Worm (Caenorhabditis elegans) whole organism, L4 larva: ENCODE data around the gene clec-2.

Source experiments
- F10B5.3 ChIP-seq: sonication (generic microtip); optimal IDR thresholded peaks from 2 replicates; lab custom pipeline; 2016; ENCODE audit warnings: mild to moderate bottlenecking, missing genetic modification characterization, missing compliant biosample characterization
- F37D6.2 ChIP-seq: sonication (generic microtip); optimal IDR thresholded peaks from 2 replicates; lab custom pipeline; 2016; ENCODE audit warnings: mild to moderate bottlenecking, missing genetic modification characterization, missing compliant biosample characterization
- F44E2.7 ChIP-seq: fragments of 200-800 bp; sonication (Bioruptor generic); IDR thresholded peaks from 2 replicates; pipeline ENCODE4 v2.1.2; 2022; ENCODE audit warnings: missing genetic modification characterization, missing compliant biosample characterization
- T20F7.1 ChIP-seq: fragments of 200-800 bp; sonication (Bioruptor generic); optimal IDR thresholded peaks from 2 replicates; lab custom pipeline; 2018; ENCODE audit warnings: mild to moderate bottlenecking, missing genetic modification characterization, missing compliant biosample characterization
- T26A8.4 ChIP-seq: fragments of 200-800 bp; sonication (Bioruptor generic); IDR thresholded peaks from 2 replicates; pipeline ENCODE4 v1.3.6; 2022; ENCODE audit warnings: missing genetic modification characterization, missing compliant biosample characterization
- Y105C5A.15 ChIP-seq: fragments of 200-800 bp; sonication (Bioruptor generic); IDR thresholded peaks from 2 replicates; pipeline ENCODE4 v1.3.6; 2022; ENCODE audit warnings: missing genetic modification characterization, missing compliant biosample characterization
- arid-1 ChIP-seq: fragments of 200-800 bp; sonication (Bioruptor generic); conservative IDR thresholded peaks from 2 replicates; pipeline ENCODE4 v1.3.6; 2022; ENCODE audit warnings: missing genetic modification reagents, missing genetic modification characterization, missing compliant biosample characterization
- ceh-20 ChIP-seq: fragments of 200-800 bp; sonication (Bioruptor generic); IDR thresholded peaks from 2 replicates; pipeline ENCODE4 v1.3.6; 2022; ENCODE audit warnings: missing genetic modification reagents, missing genetic modification characterization, missing compliant biosample characterization
- ceh-28 ChIP-seq: fragments of 150-350 bp; optimal IDR thresholded peaks from 2 replicates; lab custom pipeline; 2014; ENCODE audit warnings: missing biosample characterization, missing genetic modification reagents, missing genetic modification characterization
- ceh-32 ChIP-seq: sonication (generic microtip); optimal IDR thresholded peaks from 2 replicates; lab custom pipeline; 2016; ENCODE audit warnings: mild to moderate bottlenecking, missing genetic modification characterization, missing compliant biosample characterization; ENCODE audit not compliant: poor library complexity
- ceh-44 ChIP-seq: fragments of 200-800 bp; sonication (Bioruptor generic); IDR thresholded peaks from 2 replicates; pipeline ENCODE4 v1.3.6; 2022; ENCODE audit warnings: missing genetic modification reagents, missing genetic modification characterization, missing compliant biosample characterization
- daf-16 ChIP-seq, 3 experiments: sonication (generic microtip); optimal IDR thresholded peaks; 2 replicates each; lab custom pipeline; 2016 to 2017; ENCODE audit warnings: missing genetic modification characterization in 3 of 3, missing genetic modification reagents in 3 of 3, mild to moderate bottlenecking in 2 of 3, missing compliant biosample characterization in 2 of 3, missing biosample characterization in 1 of 3, moderate library complexity in 1 of 3
- daf-19 ChIP-seq: fragments of 200-800 bp; sonication (Bioruptor generic); conservative IDR thresholded peaks from 2 replicates; pipeline ENCODE4 v1.3.6; 2022; ENCODE audit warnings: missing genetic modification characterization, missing compliant biosample characterization
- daf-8 ChIP-seq: fragments of 200-800 bp; sonication (Bioruptor generic); IDR thresholded peaks from 2 replicates; pipeline ENCODE4 v1.3.6; 2022; ENCODE audit warnings: missing genetic modification characterization, missing compliant biosample characterization
- dmd-8 ChIP-seq: fragments of 200-800 bp; sonication (Bioruptor generic); IDR thresholded peaks from 2 replicates; pipeline ENCODE4 v1.3.6; 2022; ENCODE audit warnings: missing genetic modification characterization, missing compliant biosample characterization
- dmd-9 ChIP-seq: fragments of 200-800 bp; sonication (Bioruptor generic); IDR thresholded peaks from 2 replicates; pipeline ENCODE4 v1.3.6; 2022; ENCODE audit warnings: missing genetic modification reagents, missing genetic modification characterization, missing compliant biosample characterization
- dpl-1 ChIP-seq: fragments of 150-350 bp; optimal IDR thresholded peaks from 2 replicates; lab custom pipeline; 2014; ENCODE audit warnings: missing biosample characterization, missing genetic modification reagents, missing genetic modification characterization
- duxl-1 ChIP-seq: sonication (generic microtip); optimal IDR thresholded peaks from 2 replicates; lab custom pipeline; 2016; ENCODE audit warnings: mild to moderate bottlenecking, missing genetic modification characterization, moderate library complexity, missing compliant biosample characterization; ENCODE audit not compliant: poor library complexity
- egl-27 ChIP-seq: sonication (generic microtip); optimal IDR thresholded peaks from 3 replicates; lab custom pipeline; 2017; ENCODE audit warnings: missing biosample characterization, missing genetic modification reagents, missing genetic modification characterization
- hlh-30 ChIP-seq: sonication (generic microtip); optimal IDR thresholded peaks from 2 replicates; lab custom pipeline; 2017; ENCODE audit warnings: antibody characterized with exemption, mild to moderate bottlenecking, missing genetic modification characterization, missing compliant biosample characterization; ENCODE audit not compliant: insufficient read depth
- hmg-1.1 ChIP-seq: fragments of 200-800 bp; sonication (Bioruptor generic); IDR thresholded peaks from 2 replicates; pipeline ENCODE4 v1.3.6; 2022; ENCODE audit warnings: missing genetic modification reagents, missing genetic modification characterization, missing compliant biosample characterization
- lin-13 ChIP-seq: fragments of 150-350 bp; optimal IDR thresholded peaks from 2 replicates; lab custom pipeline; 2014; ENCODE audit warnings: missing biosample characterization, missing genetic modification reagents, missing genetic modification characterization
- lin-15B ChIP-seq: fragments of 150-350 bp; sonication (generic microtip); optimal IDR thresholded peaks from 3 replicates; lab custom pipeline; 2014; ENCODE audit warnings: missing biosample characterization, missing genetic modification characterization
- lin-29 ChIP-seq: fragments of 200-800 bp; sonication (Bioruptor generic); IDR thresholded peaks from 2 replicates; pipeline ENCODE4 v1.3.6; 2022; ENCODE audit warnings: missing genetic modification reagents, missing genetic modification characterization, missing compliant biosample characterization
- lsy-2 ChIP-seq, 2 experiments: fragments of 150-350 bp in 1 of 2; sonication (generic microtip) in 1 of 2; optimal IDR thresholded peaks; 2 replicates each; lab custom pipeline; 2014 to 2017; ENCODE audit warnings: missing biosample characterization in 2 of 2, missing genetic modification characterization in 2 of 2
- mdl-1 ChIP-seq, 2 experiments: fragments of 150-350 bp in 1 of 2; sonication (generic microtip) in 1 of 2; optimal IDR thresholded peaks; 2 replicates each; lab custom pipeline; 2014 to 2017; ENCODE audit warnings: missing biosample characterization in 2 of 2, missing genetic modification characterization in 2 of 2
- mep-1 ChIP-seq: fragments of 150-350 bp; sonication (generic microtip); optimal IDR thresholded peaks from 3 replicates; lab custom pipeline; 2014; ENCODE audit warnings: missing biosample characterization, missing genetic modification characterization
- nhr-10 ChIP-seq: fragments of 150-350 bp; optimal IDR thresholded peaks from 2 replicates; lab custom pipeline; 2014; ENCODE audit warnings: missing biosample characterization, missing genetic modification characterization
- nhr-111 ChIP-seq: fragments of 200-800 bp; sonication (Bioruptor generic); optimal IDR thresholded peaks from 2 replicates; lab custom pipeline; 2018; ENCODE audit warnings: mild to moderate bottlenecking, missing genetic modification characterization, missing compliant biosample characterization
- nhr-237 ChIP-seq: sonication (generic microtip); optimal IDR thresholded peaks from 2 replicates; lab custom pipeline; 2017; ENCODE audit warnings: missing biosample characterization, missing genetic modification characterization
- nhr-42 ChIP-seq: fragments of 200-800 bp; sonication (Bioruptor generic); IDR thresholded peaks from 2 replicates; pipeline ENCODE4 v1.3.6; 2022; ENCODE audit warnings: missing genetic modification characterization, missing compliant biosample characterization
- nhr-48 ChIP-seq: sonication (generic microtip); optimal IDR thresholded peaks from 2 replicates; lab custom pipeline; 2016; ENCODE audit warnings: mild to moderate bottlenecking, missing genetic modification characterization, missing compliant biosample characterization
- nhr-6 ChIP-seq: fragments of 150-350 bp; optimal IDR thresholded peaks from 2 replicates; lab custom pipeline; 2014; ENCODE audit warnings: missing biosample characterization, missing genetic modification characterization
- php-3 ChIP-seq: fragments of 200-800 bp; sonication (Bioruptor generic); IDR thresholded peaks from 2 replicates; pipeline ENCODE4 v1.3.6; 2022; ENCODE audit warnings: missing genetic modification reagents, missing genetic modification characterization, missing compliant biosample characterization
- rbr-2 ChIP-seq: sonication (generic microtip); optimal IDR thresholded peaks from 2 replicates; lab custom pipeline; 2016; ENCODE audit warnings: missing genotype, missing genetic modification characterization, missing compliant biosample characterization
- skn-1 ChIP-seq: fragments of 150-350 bp; optimal IDR thresholded peaks from 2 replicates; lab custom pipeline; 2014; ENCODE audit warnings: missing biosample characterization, missing genetic modification characterization
- snpc-1.2 ChIP-seq: fragments of 200-800 bp; sonication (Bioruptor generic); IDR thresholded peaks from 2 replicates; pipeline ENCODE4 v1.3.6; 2022; ENCODE audit warnings: missing genetic modification reagents, missing genetic modification characterization, missing compliant biosample characterization
- spr-1 ChIP-seq: sonication (generic microtip); optimal IDR thresholded peaks from 2 replicates; lab custom pipeline; 2016; ENCODE audit warnings: mild to moderate bottlenecking, missing genetic modification characterization, missing compliant biosample characterization
- tra-1 ChIP-seq: fragments of 200-800 bp; sonication (Bioruptor generic); IDR thresholded peaks from 2 replicates; pipeline ENCODE4 v1.3.6; 2022; ENCODE audit warnings: missing genetic modification reagents, missing genetic modification characterization, missing compliant biosample characterization
- unc-130 ChIP-seq: sonication (generic microtip); optimal IDR thresholded peaks from 2 replicates; lab custom pipeline; 2016; ENCODE audit warnings: missing genetic modification reagents, missing genetic modification characterization, missing compliant biosample characterization
- unc-39 ChIP-seq: sonication (generic microtip); optimal IDR thresholded peaks from 2 replicates; lab custom pipeline; 2017; ENCODE audit warnings: missing biosample characterization, missing genetic modification characterization
- unc-62 ChIP-seq, 3 experiments: fragments of 150-350 bp in 1 of 3; sonication (generic microtip); optimal IDR thresholded peaks in 2 of 3; peaks in 1 of 3; 1 replicate in 1 of 3; 2 replicates in 2 of 3; lab custom pipeline; 2014 to 2017; ENCODE audit warnings: missing biosample characterization in 3 of 3, missing genetic modification characterization in 3 of 3, missing genetic modification reagents in 3 of 3, missing genotype in 1 of 3
- vab-7 ChIP-seq: fragments of 200-800 bp; sonication (Bioruptor generic); IDR thresholded peaks from 2 replicates; pipeline ENCODE4 v1.3.6; 2022; ENCODE audit warnings: missing genetic modification reagents, missing genetic modification characterization, missing compliant biosample characterization
- zag-1 ChIP-seq: fragments of 150-350 bp; optimal IDR thresholded peaks from 2 replicates; lab custom pipeline; 2014; ENCODE audit warnings: missing biosample characterization, missing genetic modification characterization
- zip-11 ChIP-seq: fragments of 200-800 bp; sonication (Bioruptor generic); IDR thresholded peaks from 2 replicates; pipeline ENCODE4 v1.3.6; 2022; ENCODE audit warnings: missing genetic modification characterization, missing compliant biosample characterization
- zip-2 ChIP-seq: fragments of 150-350 bp; optimal IDR thresholded peaks from 2 replicates; lab custom pipeline; 2014; ENCODE audit warnings: missing biosample characterization, missing genetic modification characterization
- ztf-7 ChIP-seq: fragments of 150-350 bp; optimal IDR thresholded peaks from 2 replicates; lab custom pipeline; 2014; ENCODE audit warnings: missing biosample characterization, missing genetic modification characterization

Gene clec-2

DNA sequence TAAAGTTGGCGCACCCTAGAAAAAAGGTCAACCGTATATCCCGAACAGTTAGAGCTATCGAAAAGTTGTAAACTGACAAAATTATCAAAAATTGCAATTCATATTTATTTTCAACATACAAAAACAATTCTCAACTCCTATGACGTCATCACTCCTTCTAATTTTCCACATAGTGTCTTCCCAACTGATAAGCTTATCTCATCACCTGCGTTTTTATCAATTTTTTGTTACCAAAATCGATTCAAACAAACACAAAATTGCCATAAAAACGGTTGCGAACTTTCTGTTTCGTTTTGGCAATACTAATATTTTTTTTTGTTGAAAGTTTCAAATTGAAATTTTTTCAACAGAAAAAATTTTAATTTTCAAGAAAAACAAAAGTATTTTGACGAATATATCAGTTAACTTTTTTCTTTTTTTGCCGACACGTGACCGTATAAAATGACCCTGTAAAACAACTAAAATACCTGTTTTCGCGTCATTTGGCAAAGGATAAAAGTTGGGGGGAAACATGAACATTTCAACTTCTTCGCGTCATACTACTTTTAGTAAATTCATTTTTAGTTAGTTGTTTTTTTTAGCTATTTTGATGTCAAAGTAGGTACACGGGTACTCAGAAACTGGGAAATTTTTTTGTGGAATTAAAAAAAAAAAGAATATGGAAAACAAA, 47.5 kb downstream of the clec-2 start (continued):
- TF ChIP-seq hlh-30 (tag; lab: Kevin White, UChicago) (peak; percentile 18), nhr-48 (tag; lab: Kevin White, UChicago) (no peak), unc-62 (GFP tag; optimal IDR thresholded peaks at IDR 0.05 in 1 of 2; lab: Kevin White, UChicago) (no peak), unc-62 (tag; optimal IDR thresholded peaks at IDR 0.05; lab: Kevin White, UChicago) (no peak), mep-1 (peak; percentile 37), tra-1 (GFP tag; lab: Robert Waterston, UW) (no peak)

DNA sequence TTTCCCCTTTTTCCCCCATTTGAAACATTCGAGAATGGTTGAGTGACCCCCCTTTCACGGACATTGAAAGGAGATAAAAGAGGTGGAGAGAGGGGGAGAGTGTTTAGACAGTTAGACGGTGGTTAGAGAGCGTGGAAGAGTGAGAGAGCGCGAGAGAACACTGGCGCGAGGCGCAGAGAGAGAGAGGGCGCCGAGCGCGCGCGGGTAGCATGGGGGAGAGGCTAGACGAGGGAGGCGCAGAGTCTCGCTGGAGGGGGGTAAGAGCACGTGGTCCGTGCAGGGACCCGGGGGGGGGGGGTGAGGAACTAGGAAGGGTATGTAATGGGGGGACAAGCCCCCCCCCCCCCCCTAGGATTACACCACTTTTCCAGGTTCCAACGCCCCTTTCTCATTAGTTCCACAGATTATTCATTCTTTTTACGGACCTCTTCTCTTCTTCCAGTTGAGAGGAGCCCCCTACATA, 49.3 kb downstream of the clec-2 start:
- TF ChIP-seq unc-130: no peak
- peak; percentile 54 for TF ChIP-seq zag-1 (tag; lab: Kevin White, UChicago)
- no peak for TF ChIP-seq zip-11 (GFP tag; lab: Robert Waterston, UW)
- peak; percentile 58; the same call in 1 of the 2 replicates for TF ChIP-seq snpc-1.2
- TF ChIP-seq spr-1 (tag; lab: Kevin White, UChicago): no peak
- TF ChIP-seq unc-39: no peak
- no peak for TF ChIP-seq Y105C5A.15 (GFP tag; lab: Robert Waterston, UW)
- TF ChIP-seq arid-1 (GFP tag; lab: Robert Waterston, UW): peak; percentile 86
- TF ChIP-seq F44E2.7: no peak
- peak; percentile 73 for TF ChIP-seq nhr-10 (tag; lab: Kevin White, UChicago)
- TF ChIP-seq ceh-20: peak; percentile 99
- TF ChIP-seq T20F7.1 (GFP tag; lab: Kevin White, UChicago): peak; percentile 85
- TF ChIP-seq lin-13 (GFP tag; lab: Kevin White, UChicago): peak; percentile 89
- TF ChIP-seq mdl-1 (tag; optimal IDR thresholded peaks at IDR 0.05; lab: Kevin White, UChicago): peak; percentile 94 to 98
- peak in 1 of 2 experiments; percentile 44 for TF ChIP-seq daf-16 (GFP tag; optimal IDR thresholded peaks at IDR 0.05; lab: Kevin White, UChicago)
- peak; percentile 68 for TF ChIP-seq daf-16 (tag; optimal IDR thresholded peaks at IDR 0.05; lab: Kevin White, UChicago)
- peak; percentile 35 for TF ChIP-seq skn-1 (tag; lab: Kevin White, UChicago)
- TF ChIP-seq hlh-30 (tag; lab: Kevin White, UChicago): peak; percentile 97
- TF ChIP-seq dmd-9 (GFP tag; lab: Robert Waterston, UW): peak; percentile 85
- TF ChIP-seq daf-8 (GFP tag; lab: Robert Waterston, UW): no peak
- TF ChIP-seq nhr-111: peak; percentile 76
- peak; percentile 79 to 87 for TF ChIP-seq lsy-2 (tag; optimal IDR thresholded peaks at IDR 0.05; lab: Kevin White, UChicago)
- TF ChIP-seq duxl-1 (tag; lab: Kevin White, UChicago): peak; percentile 92
- TF ChIP-seq dmd-8 (GFP tag; lab: Robert Waterston, UW): peak; percentile 66; the same call in 1 of the 2 replicates
- no peak for TF ChIP-seq lin-15B
- peak; percentile 86; the same call in 1 of the 2 replicates for TF ChIP-seq nhr-42 (GFP tag; lab: Robert Waterston, UW)
- TF ChIP-seq F37D6.2: peak; percentile 81
- peak; percentile 81 for TF ChIP-seq rbr-2
- peak; percentile 96 for TF ChIP-seq T26A8.4 (GFP tag; lab: Robert Waterston, UW)
- no peak for TF ChIP-seq daf-19
- TF ChIP-seq ztf-7 (tag; lab: Kevin White, UChicago): no peak
- peak; percentile 96 for TF ChIP-seq hmg-1.1 (GFP tag; lab: Robert Waterston, UW)
- peak; percentile 83 for TF ChIP-seq vab-7 (GFP tag; lab: Robert Waterston, UW)
- peak; percentile 90 for TF ChIP-seq nhr-6 (tag; lab: Kevin White, UChicago)
- no peak for TF ChIP-seq nhr-237
- TF ChIP-seq egl-27: no peak
- TF ChIP-seq ceh-32: peak; percentile 29
- peak; percentile 96 for TF ChIP-seq mep-1
- TF ChIP-seq ceh-44 (GFP tag; lab: Robert Waterston, UW): no peak
- TF ChIP-seq dpl-1 (GFP tag; lab: Kevin White, UChicago): peak; percentile 58
- TF ChIP-seq php-3 (GFP tag; lab: Robert Waterston, UW): peak; percentile 94
- no peak for TF ChIP-seq ceh-28
- peak; percentile 59 for TF ChIP-seq zip-2 (tag; lab: Kevin White, UChicago)
- peak; percentile 6 for TF ChIP-seq F10B5.3
- peak; percentile 93 for TF ChIP-seq lin-29 (GFP tag; lab: Robert Waterston, UW)
